Worm (Caenorhabditis elegans) whole organism, mixed stage, embryonic: Measurements from ENCODE around the gene cpx-2.

Source experiments
- blmp-1 ChIP-seq: fragments of 150-350 bp; optimal IDR thresholded peaks from 2 replicates; lab custom pipeline; 2014; ENCODE audit warnings: missing biosample characterization, missing genetic modification characterization
- ces-1 ChIP-seq: fragments of 150-350 bp; optimal IDR thresholded peaks from 2 replicates; lab custom pipeline; 2014; ENCODE audit warnings: missing biosample characterization, missing genetic modification reagents, missing genetic modification characterization
- elt-1 ChIP-seq: sonication (generic microtip); optimal IDR thresholded peaks from 2 replicates; lab custom pipeline; 2017; ENCODE audit warnings: missing genetic modification characterization, mild to moderate bottlenecking, missing compliant biosample characterization, antibody characterized with exemption, moderate library complexity, borderline replicate concordance; ENCODE audit not compliant: insufficient read depth
- elt-3 ChIP-seq: fragments of 150-350 bp; optimal IDR thresholded peaks from 2 replicates; lab custom pipeline; 2014; ENCODE audit warnings: missing biosample characterization, missing genetic modification characterization
- flh-1 ChIP-seq: fragments of 200-800 bp; sonication (Bioruptor generic); optimal IDR thresholded peaks from 2 replicates; lab custom pipeline; 2018; ENCODE audit warnings: mild to moderate bottlenecking, missing genetic modification characterization, moderate library complexity, missing compliant biosample characterization
- lsy-2 ChIP-seq: fragments of 150-350 bp; optimal IDR thresholded peaks from 2 replicates; lab custom pipeline; 2014; ENCODE audit warnings: missing biosample characterization, missing genetic modification characterization
- mep-1 ChIP-seq: fragments of 150-350 bp; optimal IDR thresholded peaks from 2 replicates; lab custom pipeline; 2017; ENCODE audit warnings: missing biosample characterization, missing genetic modification reagents, missing genetic modification characterization, inconsistent platforms
- nhr-12 ChIP-seq: fragments of 150-350 bp; optimal IDR thresholded peaks from 2 replicates; lab custom pipeline; 2014; ENCODE audit warnings: missing biosample characterization, missing genetic modification characterization
- nhr-237 ChIP-seq: fragments of 150-350 bp; optimal IDR thresholded peaks from 2 replicates; lab custom pipeline; 2014; ENCODE audit warnings: missing biosample characterization, missing genetic modification characterization
- nhr-76 ChIP-seq: sonication (generic microtip); optimal IDR thresholded peaks from 2 replicates; lab custom pipeline; 2017; ENCODE audit warnings: missing biosample characterization, missing genetic modification characterization
- sptf-1 ChIP-seq: sonication (generic microtip); optimal IDR thresholded peaks from 2 replicates; lab custom pipeline; 2017; ENCODE audit warnings: mild to moderate bottlenecking, missing genetic modification characterization, moderate library complexity, missing compliant biosample characterization
- unc-62 ChIP-seq: fragments of 150-350 bp; optimal IDR thresholded peaks from 2 replicates; lab custom pipeline; 2014; ENCODE audit warnings: missing biosample characterization, missing genetic modification reagents, missing genetic modification characterization
- ztf-11 ChIP-seq: fragments of 150-350 bp; optimal IDR thresholded peaks from 2 replicates; lab custom pipeline; 2014; ENCODE audit warnings: missing biosample characterization, missing genetic modification characterization

- TF ChIP-seq unc-62 (GFP tag; lab: Kevin White, UChicago) (no peak), nhr-12 (no peak), nhr-237 (tag; lab: Kevin White, UChicago) (no peak), elt-3 (tag; lab: Kevin White, UChicago) (no peak), sptf-1 (tag; lab: Kevin White, UChicago) (no peak), flh-1 (GFP tag; lab: Kevin White, UChicago) (no peak), ztf-11 (tag; lab: Kevin White, UChicago) (no peak), mep-1 (tag; lab: Kevin White, UChicago) (no peak), lsy-2 (tag; lab: Kevin White, UChicago) (no peak), nhr-76 (no peak), elt-1 (no peak), blmp-1 (tag; lab: Kevin White, UChicago) (no peak), ces-1 (GFP tag; lab: Kevin White, UChicago) (peak; percentile 85)
Measured at ce11 chrX:13021446-13021845, 49.6 kb downstream of the cpx-2 start.
